Fruit fly (Drosophila melanogaster) Kc167 (cell line): ENCODE data around the gene CycB3.

Experiments used
- Myc ChIP-seq: fragments of >200 bp; optimal IDR thresholded peaks from 2 replicates; lab custom pipeline; 2017; ENCODE audit warnings: missing external identifiers
- Sin3A ChIP-seq: fragments of >200 bp; optimal IDR thresholded peaks from 2 replicates; lab custom pipeline; 2018; ENCODE audit warnings: missing external identifiers
- h ChIP-seq: fragments of >200 bp; optimal IDR thresholded peaks from 3 replicates; lab custom pipeline; 2018; ENCODE audit warnings: missing external identifiers
- insv ChIP-seq: fragments of >200 bp; optimal IDR thresholded peaks from 3 replicates; lab custom pipeline; 2018; ENCODE audit warnings: missing external identifiers
- psq ChIP-seq: fragments of >200 bp; optimal IDR thresholded peaks from 2 replicates; lab custom pipeline; 2017; ENCODE audit warnings: missing external identifiers
- ttk ChIP-seq: sonication (Bioruptor generic); optimal IDR thresholded peaks from 2 replicates; lab custom pipeline; 2017; ENCODE audit warnings: missing external identifiers

dm6 chr3R:24833652-24834051, 37.0 kb downstream of the CycB3 start, which contains the start of gene sosie:
- TF ChIP-seq h (lab: Kevin White, UChicago) (no peak), psq (lab: Kevin White, UChicago) (no peak), ttk (lab: Kevin White, UChicago) (no peak), Sin3A (no peak), insv (lab: Kevin White, UChicago) (no peak), Myc (lab: Kevin White, UChicago) (no peak)
